Fruit fly (Drosophila melanogaster) whole organism, embryonic: ENCODE data around the gene CG7896.
A peak's percentile ranks its signal among the peaks of the same experiment; 100 is the strongest.

Source experiments
- Adf1 ChIP-seq: fragments of 200-800 bp; sonication (Bioruptor generic); IDR thresholded peaks from 2 replicates; pipeline ENCODE4 v1.3.6; 2022; ENCODE audit warnings: missing biosample characterization, missing genetic modification characterization
- CG10565 ChIP-seq: fragments of 200-800 bp; sonication (Bioruptor generic); optimal IDR thresholded peaks from 3 replicates; lab custom pipeline; 2016; ENCODE audit warnings: missing biosample characterization, mild to moderate bottlenecking, missing genetic modification characterization
- CG12659 ChIP-seq: fragments of 200-800 bp; sonication (Bioruptor generic); optimal IDR thresholded peaks from 3 replicates; lab custom pipeline; 2017; ENCODE audit warnings: mild to moderate bottlenecking, missing biosample characterization, missing genetic modification reagents, missing genetic modification characterization
- CG13287 ChIP-seq: fragments of 200-800 bp; sonication (Bioruptor generic); IDR thresholded peaks from 2 replicates; pipeline ENCODE4 v1.3.6; 2022; ENCODE audit warnings: missing biosample characterization, missing genetic modification characterization; ENCODE audit not compliant: partially characterized antibody
- CG13296 ChIP-seq: fragments of 200-800 bp; sonication (Bioruptor generic); optimal IDR thresholded peaks from 3 replicates; lab custom pipeline; 2018; ENCODE audit warnings: missing biosample characterization, mild to moderate bottlenecking, missing genetic modification characterization
- CG14710 ChIP-seq: fragments of 200-800 bp; sonication (Bioruptor generic); optimal IDR thresholded peaks from 3 replicates; lab custom pipeline; 2019; ENCODE audit warnings: missing biosample characterization, mild to moderate bottlenecking, missing genetic modification characterization, moderate library complexity
- CG15269 ChIP-seq: fragments of 200-800 bp; sonication (Bioruptor generic); optimal IDR thresholded peaks from 2 replicates; lab custom pipeline; 2018; ENCODE audit warnings: missing biosample characterization, mild to moderate bottlenecking, missing genetic modification characterization, moderate library complexity
- CG1647 ChIP-seq: fragments of 200-800 bp; sonication (Bioruptor generic); optimal IDR thresholded peaks from 3 replicates; lab custom pipeline; 2016; ENCODE audit warnings: missing biosample characterization, missing genetic modification characterization
- CG16813 ChIP-seq: fragments of 200-800 bp; sonication (Bioruptor generic); IDR thresholded peaks from 3 replicates; pipeline ENCODE4 v1.3.6; 2022; ENCODE audit warnings: missing biosample characterization, missing genetic modification characterization; ENCODE audit not compliant: partially characterized antibody
- CG18619 ChIP-seq: fragments of 200-800 bp; sonication (Bioruptor generic); optimal IDR thresholded peaks from 3 replicates; lab custom pipeline; 2017; ENCODE audit warnings: missing biosample characterization, mild to moderate bottlenecking, missing genetic modification characterization
- CG2129 ChIP-seq: fragments of 200-800 bp; sonication (Bioruptor generic); IDR thresholded peaks from 2 replicates; pipeline ENCODE4 v1.3.6; 2022; ENCODE audit warnings: missing biosample characterization, missing genetic modification characterization; ENCODE audit not compliant: partially characterized antibody
- CG2889 ChIP-seq: fragments of 200-800 bp; sonication (Bioruptor generic); IDR thresholded peaks from 3 replicates; pipeline ENCODE4 v1.3.6; 2022; ENCODE audit warnings: missing biosample characterization, missing genetic modification characterization
- CG3281 ChIP-seq: fragments of 200-800 bp; sonication (Bioruptor generic); optimal IDR thresholded peaks from 3 replicates; lab custom pipeline; 2017; ENCODE audit warnings: missing biosample characterization, mild to moderate bottlenecking, missing genetic modification characterization
- CG34422 ChIP-seq: fragments of 200-800 bp; sonication (Bioruptor generic); IDR thresholded peaks from 3 replicates; pipeline ENCODE4 v1.3.6; 2022; ENCODE audit warnings: missing biosample characterization, missing genetic modification characterization
- CG42726 ChIP-seq: fragments of 200-800 bp; sonication (Bioruptor generic); IDR thresholded peaks from 2 replicates; pipeline ENCODE4 v1.3.6; 2022; ENCODE audit warnings: missing biosample characterization, missing genetic modification characterization; ENCODE audit not compliant: partially characterized antibody
- CG5180 ChIP-seq: fragments of 200-800 bp; sonication (Bioruptor generic); optimal IDR thresholded peaks from 3 replicates; lab custom pipeline; 2017; ENCODE audit warnings: missing biosample characterization, missing genetic modification characterization, mild to moderate bottlenecking, moderate library complexity, missing genetic modification reagents
- CG7271 ChIP-seq: fragments of 200-800 bp; sonication (Bioruptor generic); optimal IDR thresholded peaks from 2 replicates; lab custom pipeline; 2018; ENCODE audit warnings: missing biosample characterization, mild to moderate bottlenecking, missing genetic modification characterization, moderate library complexity
- CG8478 ChIP-seq: fragments of >200 bp; optimal IDR thresholded peaks from 2 replicates; lab custom pipeline; 2018
- CG9797 ChIP-seq: fragments of 200-800 bp; sonication (Bioruptor generic); optimal IDR thresholded peaks from 3 replicates; lab custom pipeline; 2018; ENCODE audit warnings: missing biosample characterization, mild to moderate bottlenecking, missing genetic modification characterization
- D ChIP-seq, 2 experiments: fragments of 200-800 bp in 1 of 2; fragments of >200 bp in 1 of 2; sonication (Bioruptor generic) in 1 of 2; optimal IDR thresholded peaks; 2 replicates in 1 of 2; 3 replicates in 1 of 2; lab custom pipeline; 2017; ENCODE audit warnings: mild to moderate bottlenecking in 1 of 2, missing biosample characterization in 1 of 2, missing genetic modification characterization in 1 of 2, missing genetic modification reagents in 1 of 2
- Dref ChIP-seq: fragments of 200-800 bp; sonication (Bioruptor generic); IDR thresholded peaks from 2 replicates; pipeline ENCODE4 v1.3.6; 2022; ENCODE audit warnings: missing biosample characterization, missing genetic modification characterization
- E2f2 ChIP-seq: fragments of 200-800 bp; sonication (Bioruptor generic); IDR thresholded peaks from 2 replicates; pipeline ENCODE4 v1.3.6; 2022; ENCODE audit warnings: missing biosample characterization, missing genetic modification characterization
- ERR ChIP-seq: fragments of 200-800 bp; sonication (Bioruptor generic); optimal IDR thresholded peaks from 2 replicates; lab custom pipeline; 2016; ENCODE audit warnings: missing biosample characterization, missing genetic modification characterization
- Gug ChIP-seq: fragments of 200-800 bp; sonication (Bioruptor generic); IDR thresholded peaks from 4 replicates; pipeline ENCODE4 v1.3.6; 2022; ENCODE audit warnings: missing biosample characterization, missing genetic modification characterization
- Lpt ChIP-seq: fragments of >200 bp; optimal IDR thresholded peaks from 2 replicates; lab custom pipeline; 2018; ENCODE audit warnings: missing biosample characterization, missing genetic modification characterization
- MBD-R2 ChIP-seq: fragments of 200-800 bp; sonication (Bioruptor generic); IDR thresholded peaks from 2 replicates; pipeline ENCODE4 v1.3.6; 2022; ENCODE audit warnings: missing biosample characterization, missing genetic modification characterization
- MESR4 ChIP-seq: fragments of 200-800 bp; sonication (Bioruptor generic); optimal IDR thresholded peaks from 2 replicates; lab custom pipeline; 2018; ENCODE audit warnings: missing biosample characterization, mild to moderate bottlenecking, missing genetic modification characterization, moderate library complexity
- ap ChIP-seq: fragments of 200-800 bp; sonication (Bioruptor generic); IDR thresholded peaks from 2 replicates; pipeline ENCODE4 v1.3.6; 2022; ENCODE audit warnings: missing biosample characterization, missing genetic modification characterization
- btn ChIP-seq: fragments of 200-800 bp; sonication (Bioruptor generic); optimal IDR thresholded peaks from 2 replicates; lab custom pipeline; 2016; ENCODE audit warnings: missing biosample characterization, missing genetic modification characterization
- ci ChIP-seq: fragments of 200-800 bp; sonication (Bioruptor generic); IDR thresholded peaks from 3 replicates; pipeline ENCODE4 v1.3.6; 2022; ENCODE audit warnings: missing biosample characterization, missing genetic modification characterization
- crol ChIP-seq: fragments of 200-800 bp; sonication (Bioruptor generic); IDR thresholded peaks from 2 replicates; pipeline ENCODE4 v1.3.6; 2022; ENCODE audit warnings: missing biosample characterization, missing genetic modification characterization
- dati ChIP-seq: fragments of 200-800 bp; sonication (Bioruptor generic); IDR thresholded peaks from 2 replicates; pipeline ENCODE4 v1.3.6; 2022; ENCODE audit warnings: missing biosample characterization, missing genetic modification characterization
- eyg ChIP-seq: fragments of 200-800 bp; sonication (Bioruptor generic); optimal IDR thresholded peaks from 3 replicates; lab custom pipeline; 2016; ENCODE audit warnings: missing biosample characterization, missing genetic modification characterization
- fd102C ChIP-seq: fragments of 200-800 bp; sonication (Bioruptor generic); optimal IDR thresholded peaks from 2 replicates; lab custom pipeline; 2018; ENCODE audit warnings: missing biosample characterization, mild to moderate bottlenecking, missing genetic modification characterization, moderate library complexity
- fru ChIP-seq: fragments of >200 bp; optimal IDR thresholded peaks from 2 replicates; lab custom pipeline; 2017
- ftz-f1 ChIP-seq: fragments of 200-800 bp; sonication (Bioruptor generic); optimal IDR thresholded peaks from 2 replicates; lab custom pipeline; 2016; ENCODE audit warnings: missing biosample characterization, missing genetic modification characterization
- grn ChIP-seq: fragments of 200-800 bp; sonication (Bioruptor generic); optimal IDR thresholded peaks from 3 replicates; lab custom pipeline; 2017; ENCODE audit warnings: missing biosample characterization, missing genetic modification characterization
- hb ChIP-seq: fragments of 200-800 bp; sonication (Bioruptor generic); IDR thresholded peaks from 3 replicates; pipeline ENCODE4 v1.3.6; 2022; ENCODE audit warnings: missing biosample characterization, missing genetic modification characterization; ENCODE audit not compliant: partially characterized antibody
- her ChIP-seq: fragments of 200-800 bp; sonication (Bioruptor generic); optimal IDR thresholded peaks from 2 replicates; lab custom pipeline; 2016; ENCODE audit warnings: missing biosample characterization, missing genetic modification characterization
- jumu ChIP-seq: fragments of 200-800 bp; sonication (Bioruptor generic); optimal IDR thresholded peaks from 3 replicates; lab custom pipeline; 2016; ENCODE audit warnings: missing biosample characterization, missing genetic modification characterization
- lola ChIP-seq, 3 experiments: fragments of >200 bp in 2 of 3; fragments of 200-800 bp in 1 of 3; sonication (Bioruptor generic) in 1 of 3; optimal IDR thresholded peaks; 2 replicates each; lab custom pipeline; 2017 to 2019; ENCODE audit warnings: missing biosample characterization in 3 of 3, missing genetic modification characterization in 3 of 3, mild to moderate bottlenecking in 1 of 3, moderate library complexity in 1 of 3
- nmo ChIP-seq: fragments of 200-800 bp; sonication (Bioruptor generic); optimal IDR thresholded peaks from 2 replicates; lab custom pipeline; 2018; ENCODE audit warnings: missing biosample characterization, mild to moderate bottlenecking, missing genetic modification characterization, moderate library complexity
- p53 ChIP-seq: fragments of 200-800 bp; sonication (Bioruptor generic); optimal IDR thresholded peaks from 2 replicates; lab custom pipeline; 2016; ENCODE audit warnings: missing biosample characterization, missing genetic modification characterization
- peb ChIP-seq: fragments of 200-800 bp; sonication (Bioruptor generic); IDR thresholded peaks from 2 replicates; pipeline ENCODE4 v1.3.6; 2022; ENCODE audit warnings: missing biosample characterization, missing genetic modification characterization
- prd ChIP-seq, 3 experiments: fragments of >200 bp in 2 of 3; fragments of 200-800 bp in 1 of 3; sonication (Bioruptor generic) in 1 of 3; optimal IDR thresholded peaks in 2 of 3; IDR thresholded peaks in 1 of 3; 2 replicates in 2 of 3; 3 replicates in 1 of 3; pipeline versions ENCODE4 v1.3.6 to Lab custom; 2017 to 2022; ENCODE audit warnings: missing biosample characterization in 1 of 3, missing genetic modification characterization in 1 of 3
- pzg ChIP-seq: fragments of 200-800 bp; sonication (Bioruptor generic); optimal IDR thresholded peaks from 3 replicates; lab custom pipeline; 2018; ENCODE audit warnings: missing biosample characterization, mild to moderate bottlenecking, missing genetic modification characterization, moderate library complexity
- slbo ChIP-seq: fragments of 200-800 bp; sonication (Bioruptor generic); IDR thresholded peaks from 2 replicates; pipeline ENCODE4 v1.3.6; 2022; ENCODE audit warnings: missing biosample characterization, missing genetic modification characterization
- sob ChIP-seq: fragments of 200-800 bp; sonication (Bioruptor generic); IDR thresholded peaks from 2 replicates; pipeline ENCODE4 v1.3.6; 2022; ENCODE audit warnings: missing biosample characterization, missing genetic modification characterization
- tap ChIP-seq: fragments of 200-800 bp; optimal IDR thresholded peaks from 3 replicates; lab custom pipeline; 2019; ENCODE audit warnings: missing biosample characterization, mild to moderate bottlenecking, missing genetic modification characterization, moderate library complexity
- unc-4 ChIP-seq: fragments of 200-800 bp; sonication (Bioruptor generic); IDR thresholded peaks from 2 replicates; pipeline ENCODE4 v1.3.6; 2022; ENCODE audit warnings: missing biosample characterization, missing genetic modification characterization; ENCODE audit not compliant: partially characterized antibody

The CG7896 gene

dm6 chr3R:30039494-30039893 lies 56.3 kb downstream of the CG7896 start, which contains the start of the genes janA, Sry-alpha and Sry-beta (continued):
- TF ChIP-seq CG8478 (no peak), lola (GFP tag; optimal IDR thresholded peaks at IDR 0.05; lab: Kevin White, UChicago) (no peak), CG5180 (GFP tag; lab: Kevin White, UChicago) (no peak), CG34422 (GFP tag; lab: Robert Waterston, UW) (peak; percentile 59; the same call in 1 of the 3 replicates), hb (GFP tag; lab: Robert Waterston, UW) (peak; percentile 99), CG7271 (tag; lab: Kevin White, UChicago) (no peak), sob (GFP tag; lab: Robert Waterston, UW) (peak; percentile 37; the same call in 1 of the 2 replicates), CG2889 (no peak), Gug (GFP tag; lab: Robert Waterston, UW) (peak; percentile 51; the same call in 1 of the 4 replicates), Adf1 (GFP tag; lab: Robert Waterston, UW) (peak; percentile 51), grn (GFP tag; lab: Kevin White, UChicago) (no peak), CG3281 (GFP tag; lab: Kevin White, UChicago) (no peak), CG16813 (GFP tag; lab: Robert Waterston, UW) (peak; percentile 100), CG14710 (peak; percentile 62), CG13296 (GFP tag; lab: Kevin White, UChicago) (no peak), unc-4 (GFP tag; lab: Robert Waterston, UW) (peak; percentile 99), jumu (no peak), fd102C (no peak), ap (GFP tag; lab: Robert Waterston, UW) (no peak), CG42726 (GFP tag; lab: Robert Waterston, UW) (peak; percentile 97), Dref (GFP tag; lab: Robert Waterston, UW) (peak; percentile 92), pzg (GFP tag; lab: Kevin White, UChicago) (peak; percentile 77), CG1647 (GFP tag; lab: Kevin White, UChicago) (no peak), crol (GFP tag; lab: Robert Waterston, UW) (no peak), p53 (GFP tag; lab: Kevin White, UChicago) (no peak), prd (optimal IDR thresholded peaks at IDR 0.05; lab: Kevin White, UChicago) (no peak), prd (GFP tag; IDR thresholded peaks at IDR 0.05; lab: Robert Waterston, UW) (peak; percentile 10; the same call in 1 of the 3 replicates), Lpt (GFP tag; lab: Kevin White, UChicago) (no peak), tap (tag; lab: Kevin White, UChicago) (no peak), CG13287 (GFP tag; lab: Robert Waterston, UW) (peak; percentile 100), E2f2 (GFP tag; lab: Robert Waterston, UW) (peak; percentile 71), fru (lab: Kevin White, UChicago) (no peak), dati (GFP tag; lab: Robert Waterston, UW) (no peak), D (optimal IDR thresholded peaks at IDR 0.05; lab: Kevin White, UChicago) (no peak), D (GFP tag; optimal IDR thresholded peaks at IDR 0.05; lab: Kevin White, UChicago) (no peak), btn (GFP tag; lab: Kevin White, UChicago) (no peak), CG2129 (GFP tag; lab: Robert Waterston, UW) (peak; percentile 100), CG18619 (GFP tag; lab: Kevin White, UChicago) (no peak), CG12659 (GFP tag; lab: Kevin White, UChicago) (peak; percentile 83), MBD-R2 (peak; percentile 93), slbo (GFP tag; lab: Robert Waterston, UW) (peak; percentile 24; the same call in 1 of the 2 replicates), CG9797 (GFP tag; lab: Kevin White, UChicago) (peak; percentile 80), eyg (no peak), ftz-f1 (no peak), peb (no peak), CG10565 (GFP tag; lab: Kevin White, UChicago) (no peak), ci (GFP tag; lab: Robert Waterston, UW) (no peak), CG15269 (tag; lab: Kevin White, UChicago) (no peak), nmo (GFP tag; lab: Kevin White, UChicago) (peak; percentile 47), MESR4 (GFP tag; lab: Kevin White, UChicago) (peak; percentile 71), ERR (no peak), her (no peak)
